Worm (Caenorhabditis elegans) whole organism, mixed stage, embryonic: ENCODE measurements around the gene bcat-1.

Experiments used
- bed-3 ChIP-seq: fragments of 200-800 bp; sonication (Bioruptor generic); optimal IDR thresholded peaks from 3 replicates; lab custom pipeline; 2018; ENCODE audit warnings: mild to moderate bottlenecking, missing genetic modification characterization, moderate library complexity, missing compliant biosample characterization
- blmp-1 ChIP-seq: fragments of 150-350 bp; optimal IDR thresholded peaks from 2 replicates; lab custom pipeline; 2014; ENCODE audit warnings: missing biosample characterization, missing genetic modification characterization
- ceh-83 ChIP-seq: fragments of 200-800 bp; sonication (Bioruptor generic); optimal IDR thresholded peaks from 2 replicates; lab custom pipeline; 2018; ENCODE audit warnings: mild to moderate bottlenecking, missing genetic modification characterization, missing compliant biosample characterization
- elt-1 ChIP-seq: sonication (generic microtip); optimal IDR thresholded peaks from 2 replicates; lab custom pipeline; 2017; ENCODE audit warnings: missing genetic modification characterization, mild to moderate bottlenecking, missing compliant biosample characterization, antibody characterized with exemption, moderate library complexity, borderline replicate concordance; ENCODE audit not compliant: insufficient read depth
- elt-3 ChIP-seq: fragments of 150-350 bp; optimal IDR thresholded peaks from 2 replicates; lab custom pipeline; 2014; ENCODE audit warnings: missing biosample characterization, missing genetic modification characterization
- lsy-2 ChIP-seq: fragments of 150-350 bp; optimal IDR thresholded peaks from 2 replicates; lab custom pipeline; 2014; ENCODE audit warnings: missing biosample characterization, missing genetic modification characterization
- nhr-12 ChIP-seq: fragments of 150-350 bp; optimal IDR thresholded peaks from 2 replicates; lab custom pipeline; 2014; ENCODE audit warnings: missing biosample characterization, missing genetic modification characterization
- nhr-28 ChIP-seq: fragments of 150-350 bp; optimal IDR thresholded peaks from 2 replicates; lab custom pipeline; 2014; ENCODE audit warnings: missing biosample characterization, missing genetic modification characterization
- pha-4 ChIP-seq: fragments of 150-350 bp; optimal IDR thresholded peaks from 2 replicates; lab custom pipeline; 2018; ENCODE audit warnings: missing biosample characterization, missing genetic modification reagents, missing genetic modification characterization
- unc-62 ChIP-seq: fragments of 150-350 bp; optimal IDR thresholded peaks from 2 replicates; lab custom pipeline; 2014; ENCODE audit warnings: missing biosample characterization, missing genetic modification reagents, missing genetic modification characterization

ce11 chrX:12913398-12914071 lies 36.3 kb downstream of the bcat-1 start:
- no peak for TF ChIP-seq pha-4 (tag; lab: Kevin White, UChicago)
- TF ChIP-seq nhr-28 (tag; lab: Kevin White, UChicago) = no peak
- no peak for TF ChIP-seq elt-3 (tag; lab: Kevin White, UChicago)
- no peak for TF ChIP-seq unc-62 (GFP tag; lab: Kevin White, UChicago)
- no peak for TF ChIP-seq blmp-1 (tag; lab: Kevin White, UChicago)
- no peak for TF ChIP-seq elt-1 (tag; lab: Kevin White, UChicago)
- no peak for TF ChIP-seq ceh-83 (GFP tag; lab: Kevin White, UChicago)
- no peak for TF ChIP-seq nhr-12
- TF ChIP-seq bed-3 (GFP tag; lab: Kevin White, UChicago) = no peak
- TF ChIP-seq lsy-2 (tag; lab: Kevin White, UChicago) = no peak
